Fruit fly (Drosophila melanogaster) whole organism, wandering third instar larva: ENCODE results near the gene Als2.

Source experiments
- Abd-B ChIP-seq: fragments of >200 bp; optimal IDR thresholded peaks from 2 replicates; lab custom pipeline; 2017; ENCODE audit warnings: missing biosample characterization, missing genetic modification characterization
- CG32264 ChIP-seq: fragments of 200-800 bp; sonication (Bioruptor generic); optimal IDR thresholded peaks from 2 replicates; lab custom pipeline; 2016; ENCODE audit warnings: missing biosample characterization, missing genetic modification characterization
- CG9705 ChIP-seq: fragments of 200-800 bp; sonication (Bioruptor generic); optimal IDR thresholded peaks from 2 replicates; lab custom pipeline; 2018; ENCODE audit warnings: missing biosample characterization, mild to moderate bottlenecking, missing genetic modification characterization
- CrebA ChIP-seq: fragments of 200-800 bp; sonication (Bioruptor generic); optimal IDR thresholded peaks from 2 replicates; lab custom pipeline; 2016; ENCODE audit warnings: missing biosample characterization, mild to moderate bottlenecking, missing genetic modification characterization, borderline replicate concordance
- Dfd ChIP-seq: fragments of >200 bp; optimal IDR thresholded peaks from 2 replicates; lab custom pipeline; 2017; ENCODE audit warnings: missing biosample characterization, missing genetic modification characterization
- Dif ChIP-seq: fragments of 200-275, 200-300 bp; sonication (Bioruptor generic); optimal IDR thresholded peaks from 2 replicates; lab custom pipeline; 2018; ENCODE audit warnings: missing biosample characterization, missing genetic modification characterization; ENCODE audit not compliant: partially characterized antibody
- GATAd ChIP-seq: sonication (Bioruptor generic); optimal IDR thresholded peaks from 2 replicates; lab custom pipeline; 2016; ENCODE audit warnings: missing biosample characterization, missing genetic modification characterization
- HLH106 ChIP-seq: fragments of 200-800 bp; optimal IDR thresholded peaks from 3 replicates; lab custom pipeline; 2019; ENCODE audit warnings: missing biosample characterization, mild to moderate bottlenecking, missing genetic modification characterization, moderate library complexity
- Hnf4 ChIP-seq: fragments of 200-800 bp; sonication (Bioruptor generic); optimal IDR thresholded peaks from 2 replicates; lab custom pipeline; 2016; ENCODE audit warnings: missing biosample characterization, mild to moderate bottlenecking, missing genetic modification characterization
- Hr78 ChIP-seq: fragments of >200 bp; optimal IDR thresholded peaks from 2 replicates; lab custom pipeline; 2017; ENCODE audit warnings: missing biosample characterization, missing genetic modification characterization
- Hr83 ChIP-seq: fragments of 200-300 bp; sonication (Bioruptor generic); optimal IDR thresholded peaks from 2 replicates; lab custom pipeline; 2016; ENCODE audit warnings: missing biosample characterization, mild to moderate bottlenecking, missing genetic modification characterization, moderate library complexity; ENCODE audit not compliant: poor library complexity, severe bottlenecking
- Jra ChIP-seq: sonication (Bioruptor generic); optimal IDR thresholded peaks from 2 replicates; lab custom pipeline; 2016; ENCODE audit warnings: missing biosample characterization, missing genetic modification characterization
- Mio ChIP-seq: sonication (Bioruptor generic); optimal IDR thresholded peaks from 2 replicates; lab custom pipeline; 2016; ENCODE audit warnings: missing biosample characterization, missing genetic modification characterization
- Myc ChIP-seq: fragments of >200 bp; optimal IDR thresholded peaks from 2 replicates; lab custom pipeline; 2017
- N ChIP-seq: fragments of >200 bp; optimal IDR thresholded peaks from 2 replicates; lab custom pipeline; 2018; ENCODE audit warnings: missing biosample characterization, missing external identifiers, missing genetic modification characterization
- OdsH ChIP-seq: fragments of 200-800 bp; sonication (Bioruptor generic); optimal IDR thresholded peaks from 2 replicates; lab custom pipeline; 2016; ENCODE audit warnings: missing biosample characterization, mild to moderate bottlenecking, missing genetic modification characterization
- Rel ChIP-seq, 2 experiments: fragments of 200-800 bp; sonication (Bioruptor generic) in 1 of 2; optimal IDR thresholded peaks; 2 replicates in 1 of 2; 3 replicates in 1 of 2; lab custom pipeline; 2016 to 2019; ENCODE audit warnings: mild to moderate bottlenecking in 2 of 2, missing biosample characterization in 2 of 2, missing genetic modification characterization in 2 of 2, moderate library complexity in 1 of 2
- Sp1 ChIP-seq: fragments of 200-800 bp; sonication (Bioruptor generic); optimal IDR thresholded peaks from 3 replicates; lab custom pipeline; 2019; ENCODE audit warnings: missing biosample characterization, mild to moderate bottlenecking, missing genetic modification characterization, moderate library complexity
- Vsx2 ChIP-seq: fragments of 200-300, 225-300 bp; sonication (Bioruptor generic); optimal IDR thresholded peaks from 2 replicates; lab custom pipeline; 2018; ENCODE audit warnings: missing biosample characterization, missing genetic modification characterization; ENCODE audit not compliant: partially characterized antibody
- br ChIP-seq: fragments of 200-800 bp; sonication (Bioruptor generic); optimal IDR thresholded peaks from 2 replicates; lab custom pipeline; 2016; ENCODE audit warnings: missing biosample characterization, missing genetic modification characterization
- brk ChIP-seq: fragments of 200-800 bp; sonication (Bioruptor generic); optimal IDR thresholded peaks from 2 replicates; lab custom pipeline; 2016; ENCODE audit warnings: missing biosample characterization, mild to moderate bottlenecking, missing genetic modification characterization
- dl ChIP-seq, 2 experiments: fragments of 175-275, 200-275 bp in 1 of 2; fragments of 200-275 bp in 1 of 2; sonication (Bioruptor generic); optimal IDR thresholded peaks; lab custom pipeline; 2018; ENCODE audit warnings: mild to moderate bottlenecking in 2 of 2, missing biosample characterization in 2 of 2, missing genetic modification characterization in 2 of 2, moderate library complexity in 2 of 2; ENCODE audit not compliant: partially characterized antibody in 2 of 2, insufficient read depth in 1 of 2
- dmrt93B ChIP-seq: fragments of 200-800 bp; sonication (Bioruptor generic); optimal IDR thresholded peaks from 2 replicates; lab custom pipeline; 2018; ENCODE audit warnings: missing biosample characterization, mild to moderate bottlenecking, missing genetic modification characterization
- dsf ChIP-seq: sonication (Bioruptor generic); optimal IDR thresholded peaks from 2 replicates; lab custom pipeline; 2016; ENCODE audit warnings: missing biosample characterization, missing genetic modification characterization, borderline replicate concordance
- ey ChIP-seq: fragments of 200-800 bp; sonication (Bioruptor generic); optimal IDR thresholded peaks from 2 replicates; lab custom pipeline; 2016; ENCODE audit warnings: missing biosample characterization, missing genetic modification characterization
- foxo ChIP-seq, 2 experiments: fragments of 200-800 bp; sonication (Bioruptor generic); optimal IDR thresholded peaks; 2 replicates in 1 of 2; 3 replicates in 1 of 2; lab custom pipeline; 2016 to 2017; ENCODE audit warnings: missing biosample characterization in 2 of 2, missing genetic modification characterization in 2 of 2
- fru ChIP-seq: fragments of 200-800 bp; sonication (Bioruptor generic); optimal IDR thresholded peaks from 3 replicates; lab custom pipeline; 2016; ENCODE audit warnings: missing biosample characterization, mild to moderate bottlenecking, missing genetic modification characterization
- h ChIP-seq: fragments of 200-800 bp; sonication (Bioruptor generic); optimal IDR thresholded peaks from 3 replicates; lab custom pipeline; 2016; ENCODE audit warnings: missing biosample characterization, mild to moderate bottlenecking, missing genetic modification characterization
- jim ChIP-seq: fragments of 175-275, 200-325 bp; sonication (Bioruptor generic); optimal IDR thresholded peaks from 2 replicates; lab custom pipeline; 2016; ENCODE audit warnings: missing biosample characterization, mild to moderate bottlenecking, missing genetic modification characterization
- lola ChIP-seq: fragments of >200 bp; optimal IDR thresholded peaks from 2 replicates; lab custom pipeline; 2017; ENCODE audit warnings: missing biosample characterization, missing genetic modification characterization
- pan ChIP-seq: fragments of >200 bp; optimal IDR thresholded peaks from 2 replicates; lab custom pipeline; 2017
- psq ChIP-seq: fragments of 200-800 bp; sonication (Bioruptor generic); optimal IDR thresholded peaks from 3 replicates; lab custom pipeline; 2017; ENCODE audit warnings: missing biosample characterization, mild to moderate bottlenecking, missing genetic modification characterization, moderate library complexity
- rgr ChIP-seq: fragments of 200-800 bp; sonication (Bioruptor generic); optimal IDR thresholded peaks from 3 replicates; lab custom pipeline; 2016; ENCODE audit warnings: missing biosample characterization, mild to moderate bottlenecking, missing genetic modification characterization
- sage ChIP-seq: fragments of 200-800 bp; sonication (Bioruptor generic); optimal IDR thresholded peaks from 2 replicates; lab custom pipeline; 2016; ENCODE audit warnings: missing biosample characterization, mild to moderate bottlenecking, missing genetic modification characterization
- sv ChIP-seq: fragments of 200-800 bp; sonication (Bioruptor generic); optimal IDR thresholded peaks from 3 replicates; lab custom pipeline; 2016; ENCODE audit warnings: missing biosample characterization, missing genetic modification characterization
- tai ChIP-seq: sonication (Bioruptor generic); optimal IDR thresholded peaks from 2 replicates; lab custom pipeline; 2016; ENCODE audit warnings: missing biosample characterization, missing genetic modification characterization
- usp ChIP-seq: fragments of >200 bp; optimal IDR thresholded peaks from 2 replicates; lab custom pipeline; 2017; ENCODE audit warnings: missing biosample characterization, missing genetic modification characterization
- woc ChIP-seq: sonication (Bioruptor generic); optimal IDR thresholded peaks from 2 replicates; lab custom pipeline; 2016; ENCODE audit warnings: missing biosample characterization, mild to moderate bottlenecking, missing genetic modification characterization

Gene Als2

dm6 chr3L:21679687-21680086 lies at the start of gene Als2, which contains the start of gene CG11248:
Gene Als2, minus strand, starts transcription at chr3L:21679755.
Gene CG11248, plus strand, starts transcription at chr3L:21680050.
- TF ChIP-seq br (GFP tag; lab: Kevin White, UChicago) = peak; percentile 51
- peak; percentile 73 for TF ChIP-seq fru
- peak; percentile 70 for TF ChIP-seq woc (GFP tag; lab: Kevin White, UChicago)
- no peak for TF ChIP-seq Jra
- peak; percentile 70 for TF ChIP-seq ey (GFP tag; lab: Kevin White, UChicago)
- TF ChIP-seq foxo (GFP tag; optimal IDR thresholded peaks at IDR 0.05; lab: Kevin White, UChicago) = peak in 1 of 2 experiments; percentile 74
- peak; percentile 82 for TF ChIP-seq HLH106 (tag; lab: Kevin White, UChicago)
- no peak for TF ChIP-seq Myc (lab: Kevin White, UChicago)
- TF ChIP-seq sv (GFP tag; lab: Kevin White, UChicago) = peak; percentile 61
- TF ChIP-seq pan = no peak
- TF ChIP-seq h (GFP tag; lab: Kevin White, UChicago) = no peak
- TF ChIP-seq dmrt93B (GFP tag; lab: Kevin White, UChicago) = peak; percentile 57
- peak; percentile 35 for TF ChIP-seq GATAd (GFP tag; lab: Kevin White, UChicago)

dm6 chr3L:21728616-21729047 lies 49.1 kb upstream of the Als2 start, which contains the start of the genes CG11247 and Polr2H:
Gene CG11247, minus strand, starts transcription at chr3L:21728806.
Gene Polr2H, plus strand, starts transcription at chr3L:21728932.
- peak; percentile 93 for TF ChIP-seq Hnf4 (GFP tag; lab: Kevin White, UChicago)
- peak; percentile 80 for TF ChIP-seq psq
- TF ChIP-seq dmrt93B (GFP tag; lab: Kevin White, UChicago) = peak; percentile 85
- peak; percentile 64 for TF ChIP-seq CG32264 (GFP tag; lab: Kevin White, UChicago)
- TF ChIP-seq Mio (GFP tag; lab: Kevin White, UChicago) = peak; percentile 3
- TF ChIP-seq CrebA (GFP tag; lab: Kevin White, UChicago) = no peak
- TF ChIP-seq OdsH (GFP tag; lab: Kevin White, UChicago) = peak; percentile 81
- TF ChIP-seq Vsx2 (GFP tag; lab: Kevin White, UChicago) = no peak
- TF ChIP-seq Abd-B (GFP tag; lab: Kevin White, UChicago) = no peak
- peak; percentile 93 for TF ChIP-seq woc (GFP tag; lab: Kevin White, UChicago)
- peak; percentile 69 for TF ChIP-seq GATAd (GFP tag; lab: Kevin White, UChicago)
- peak; percentile 91 for TF ChIP-seq ey (GFP tag; lab: Kevin White, UChicago)
- TF ChIP-seq pan = no peak
- TF ChIP-seq Dif (GFP tag; lab: Kevin White, UChicago) = no peak
- no peak for TF ChIP-seq dl (GFP tag; optimal IDR thresholded peaks at IDR 0.05; lab: Kevin White, UChicago; ENCODE audit: insufficient read depth in 1 of 2, partially characterized antibody in 2 of 2)
- TF ChIP-seq tai (GFP tag; lab: Kevin White, UChicago) = no peak
- TF ChIP-seq rgr (GFP tag; lab: Kevin White, UChicago) = peak; percentile 90
- TF ChIP-seq CG9705 (GFP tag; lab: Kevin White, UChicago) = peak; percentile 75
- no peak for TF ChIP-seq N
- TF ChIP-seq HLH106 (tag; lab: Kevin White, UChicago) = peak; percentile 90
- TF ChIP-seq usp = no peak
- TF ChIP-seq Dfd = no peak
- TF ChIP-seq Hr78 = no peak
- TF ChIP-seq Myc (lab: Kevin White, UChicago) = peak; percentile 56
- peak; percentile 86 for TF ChIP-seq fru
- TF ChIP-seq br (GFP tag; lab: Kevin White, UChicago) = peak; percentile 86
- TF ChIP-seq foxo (GFP tag; optimal IDR thresholded peaks at IDR 0.05; lab: Kevin White, UChicago) = peak in 1 of 2 experiments; percentile 92
- peak; percentile 77 for TF ChIP-seq brk (GFP tag; lab: Kevin White, UChicago)
- TF ChIP-seq sv (GFP tag; lab: Kevin White, UChicago) = peak; percentile 87
- TF ChIP-seq h (GFP tag; lab: Kevin White, UChicago) = peak; percentile 90
- no peak for TF ChIP-seq lola (GFP tag; lab: Kevin White, UChicago)
- peak; percentile 60 for TF ChIP-seq dsf (GFP tag; lab: Kevin White, UChicago)
- TF ChIP-seq Sp1 = peak; percentile 74
- peak; percentile 38 for TF ChIP-seq sage (GFP tag; lab: Kevin White, UChicago)
- no peak for TF ChIP-seq Rel (GFP tag; optimal IDR thresholded peaks at IDR 0.05; lab: Kevin White, UChicago)
- TF ChIP-seq Rel (tag; optimal IDR thresholded peaks at IDR 0.05; lab: Kevin White, UChicago) = peak; percentile 86
- peak; percentile 88 for TF ChIP-seq Hr83
- TF ChIP-seq jim = peak; percentile 27
- TF ChIP-seq Jra = peak; percentile 90
